In the genomic region with DNA sequence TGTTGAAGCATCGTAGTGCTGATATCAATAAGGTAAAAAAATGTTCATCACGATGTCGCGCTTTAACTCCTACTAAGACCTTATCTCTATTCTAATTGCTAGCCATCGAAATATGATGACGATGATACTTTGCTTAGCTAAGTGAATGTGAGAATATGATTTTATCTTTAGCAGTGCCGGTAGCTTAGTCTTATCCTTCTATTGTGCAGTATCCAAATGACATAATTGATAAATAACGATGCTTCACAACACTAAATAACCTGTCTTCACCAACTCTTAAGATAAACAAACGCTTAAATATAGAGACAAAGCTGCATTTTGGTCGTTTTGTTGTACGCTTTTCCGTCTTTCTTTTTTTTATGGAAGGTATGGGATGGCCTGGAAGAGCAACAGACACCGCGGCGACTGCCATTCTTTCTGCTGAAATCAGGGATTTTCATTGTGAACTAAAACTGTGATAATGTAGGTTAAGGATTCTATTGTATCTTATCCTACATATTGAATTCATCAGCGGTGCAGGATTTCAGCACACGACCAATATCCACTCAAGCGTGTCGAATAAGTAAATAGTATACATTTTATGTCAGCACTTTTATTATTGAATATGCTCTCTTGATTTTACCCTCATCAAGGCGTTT, we compare ENCODE assay signal across 5 fruit fly cellular contexts.
TF ChIP-seq lines count a peak whose summit lies in the region.

No protein-coding gene starts in this region.

- no peak for TF ChIP-seq CTCF in whole organism, embryonic (GFP tag; optimal IDR thresholded peaks at IDR 0.05; lab: Kevin White, UChicago)

TF ChIP-seq in whole organism, adult, 20 proteins besides CTCF, POLR2A, EP300 and RAD21:
- TF ChIP-seq pad (GFP tag; optimal IDR thresholded peaks at IDR 0.05; lab: Kevin White, UChicago) (no peak), CG7045 (GFP tag; optimal IDR thresholded peaks at IDR 0.05; lab: Kevin White, UChicago) (no peak), cic (GFP tag; optimal IDR thresholded peaks at IDR 0.05; lab: Kevin White, UChicago) (no peak), CG7101 (tag; optimal IDR thresholded peaks at IDR 0.05; lab: Kevin White, UChicago) (no peak), kay (GFP tag; lab: Kevin White, UChicago; ENCODE audit: borderline replicate concordance) (no peak), Hr96 (GFP tag; optimal IDR thresholded peaks at IDR 0.05; lab: Kevin White, UChicago) (no peak), toe (GFP tag; optimal IDR thresholded peaks at IDR 0.05; lab: Kevin White, UChicago) (peak; percentile 14), tj (GFP tag; optimal IDR thresholded peaks at IDR 0.05; lab: Kevin White, UChicago) (no peak), ovo (GFP tag; optimal IDR thresholded peaks at IDR 0.05; lab: Kevin White, UChicago) (no peak), CG5204 (GFP tag; optimal IDR thresholded peaks at IDR 0.05; lab: Kevin White, UChicago) (peak; percentile 0), CG1620 (GFP tag; optimal IDR thresholded peaks at IDR 0.05; lab: Kevin White, UChicago) (peak; percentile 21)
TF ChIP-seq in whole organism, adult: peak in this region for 3.

TF ChIP-seq in whole organism, embryonic, 481 proteins besides CTCF, POLR2A, EP300 and RAD21 (continues in another document):
- TF ChIP-seq HLH4C (GFP tag; IDR thresholded peaks at IDR 0.05; lab: Robert Waterston, UW; ENCODE audit: partially characterized antibody) (no peak), cwo (GFP tag; optimal IDR thresholded peaks at IDR 0.05; lab: Kevin White, UChicago) (no peak), dysf (GFP tag; IDR thresholded peaks at IDR 0.05; lab: Robert Waterston, UW) (no peak), lola (GFP tag; optimal IDR thresholded peaks at IDR 0.05; lab: Kevin White, UChicago) (peak in 1 of 3 experiments; percentile 56), Six4 (GFP tag; optimal IDR thresholded peaks at IDR 0.05; lab: Kevin White, UChicago) (no peak), Xrp1 (GFP tag; IDR thresholded peaks at IDR 0.05; lab: Robert Waterston, UW) (no peak), Dip3 (GFP tag; optimal IDR thresholded peaks at IDR 0.05; lab: Kevin White, UChicago) (no peak), Ets65A (GFP tag; lab: Kevin White, UChicago) (peak; percentile 72), CG12659 (GFP tag; optimal IDR thresholded peaks at IDR 0.05; lab: Kevin White, UChicago) (peak; percentile 17), chif (GFP tag; optimal IDR thresholded peaks at IDR 0.05; lab: Kevin White, UChicago) (no peak), Mes4 (GFP tag; optimal IDR thresholded peaks at IDR 0.05; lab: Kevin White, UChicago) (no peak), Atf6 (GFP tag; IDR thresholded peaks at IDR 0.05; lab: Robert Waterston, UW) (no peak), CG30020 (tag; optimal IDR thresholded peaks at IDR 0.05; lab: Kevin White, UChicago) (peak; percentile 98), gro (GFP tag; optimal IDR thresholded peaks at IDR 0.05; lab: Kevin White, UChicago) (no peak), CG15696 (tag; optimal IDR thresholded peaks at IDR 0.05; lab: Kevin White, UChicago) (no peak), hkb (optimal IDR thresholded peaks at IDR 0.05; lab: Kevin White, UChicago) (no peak), hkb (GFP tag; IDR thresholded peaks at IDR 0.05; lab: Robert Waterston, UW) (no peak), inv (GFP tag; IDR thresholded peaks at IDR 0.05; lab: Robert Waterston, UW; ENCODE audit: partially characterized antibody) (no peak), ap (GFP tag; IDR thresholded peaks at IDR 0.05; lab: Robert Waterston, UW) (no peak)

TF ChIP-seq in whole organism, prepupa, 60 proteins besides CTCF, POLR2A, EP300 and RAD21:
- peak; percentile 3 for TF ChIP-seq acj6 (GFP tag; optimal IDR thresholded peaks at IDR 0.05; lab: Kevin White, UChicago)
- TF ChIP-seq CG1621 (tag; optimal IDR thresholded peaks at IDR 0.05; lab: Kevin White, UChicago) = no peak
- no peak for TF ChIP-seq spab (GFP tag; optimal IDR thresholded peaks at IDR 0.05; lab: Kevin White, UChicago)
- TF ChIP-seq fkh (GFP tag; optimal IDR thresholded peaks at IDR 0.05; lab: Kevin White, UChicago) = peak; percentile 53
- TF ChIP-seq CG11902 (GFP tag; optimal IDR thresholded peaks at IDR 0.05; lab: Kevin White, UChicago) = no peak
- TF ChIP-seq Hr39 (GFP tag; optimal IDR thresholded peaks at IDR 0.05; lab: Kevin White, UChicago) = peak; percentile 9
- peak; percentile 20 for TF ChIP-seq CG31627 (GFP tag; optimal IDR thresholded peaks at IDR 0.05; lab: Kevin White, UChicago)
- peak; percentile 13 for TF ChIP-seq lz (GFP tag; optimal IDR thresholded peaks at IDR 0.05; lab: Kevin White, UChicago)
- TF ChIP-seq ss (GFP tag; optimal IDR thresholded peaks at IDR 0.05; lab: Kevin White, UChicago) = peak in 1 of 2 experiments; percentile 7
- no peak for TF ChIP-seq CG8319 (GFP tag; optimal IDR thresholded peaks at IDR 0.05; lab: Kevin White, UChicago)
- no peak for TF ChIP-seq CG6792 (GFP tag; optimal IDR thresholded peaks at IDR 0.05; lab: Kevin White, UChicago)
- peak in 1 of 2 experiments; percentile 26 for TF ChIP-seq salr (GFP tag; optimal IDR thresholded peaks at IDR 0.05; lab: Kevin White, UChicago)
- peak; percentile 18 for TF ChIP-seq cyc (GFP tag; optimal IDR thresholded peaks at IDR 0.05; lab: Kevin White, UChicago)
- TF ChIP-seq CG10669 (GFP tag; optimal IDR thresholded peaks at IDR 0.05; lab: Kevin White, UChicago) = no peak
- TF ChIP-seq Sox15 (GFP tag; optimal IDR thresholded peaks at IDR 0.05; lab: Kevin White, UChicago) = peak; percentile 2

TF ChIP-seq in whole organism, pupa, 21 proteins besides CTCF, POLR2A, EP300 and RAD21:
- TF ChIP-seq CG9948 (tag; optimal IDR thresholded peaks at IDR 0.05; lab: Kevin White, UChicago) (no peak), CG8159 (tag; optimal IDR thresholded peaks at IDR 0.05; lab: Kevin White, UChicago) (peak; percentile 18), gl (tag; optimal IDR thresholded peaks at IDR 0.05; lab: Kevin White, UChicago) (no peak), CG34367 (tag; optimal IDR thresholded peaks at IDR 0.05; lab: Kevin White, UChicago) (peak; percentile 10), CG15710 (tag; optimal IDR thresholded peaks at IDR 0.05; lab: Kevin White, UChicago) (no peak), CG10348 (GFP tag; IDR thresholded peaks at IDR 0.05; lab: Robert Waterston, UW) (no peak), Snoo (tag; optimal IDR thresholded peaks at IDR 0.05; lab: Kevin White, UChicago) (no peak), Pif1B (GFP tag; optimal IDR thresholded peaks at IDR 0.05; lab: Kevin White, UChicago) (no peak)

TF ChIP-seq in whole organism, wandering third instar larva, 38 proteins besides CTCF, POLR2A, EP300 and RAD21:
- TF ChIP-seq woc (GFP tag; optimal IDR thresholded peaks at IDR 0.05; lab: Kevin White, UChicago) (peak; percentile 51), N (GFP tag; optimal IDR thresholded peaks at IDR 0.05; lab: Kevin White, UChicago) (peak; percentile 61), Hr78 (GFP tag; optimal IDR thresholded peaks at IDR 0.05; lab: Kevin White, UChicago) (peak; percentile 62), dl (GFP tag; optimal IDR thresholded peaks at IDR 0.05; lab: Kevin White, UChicago; ENCODE audit: insufficient read depth in 1 of 2, partially characterized antibody in 2 of 2) (no peak)
